Worm (Caenorhabditis elegans) whole organism, early embryonic: ENCODE data around the gene npp-15.

Experiments used
- B0310.2 ChIP-seq: sonication (generic microtip); optimal IDR thresholded peaks from 2 replicates; lab custom pipeline; 2016; ENCODE audit warnings: mild to moderate bottlenecking, missing genetic modification characterization, missing compliant biosample characterization
- F13C5.2 ChIP-seq: sonication (generic microtip); optimal IDR thresholded peaks from 2 replicates; lab custom pipeline; 2017; ENCODE audit warnings: mild to moderate bottlenecking, missing genetic modification characterization, inconsistent platforms, missing compliant biosample characterization
- aly-1 ChIP-seq: sonication (generic microtip); optimal IDR thresholded peaks from 2 replicates; lab custom pipeline; 2016; ENCODE audit warnings: missing genetic modification characterization, missing compliant biosample characterization
- ama-1 ChIP-seq: fragments of 150-350 bp; optimal IDR thresholded peaks from 2 replicates; lab custom pipeline; 2014
- ceh-13 ChIP-seq: fragments of 200-800 bp; sonication (Bioruptor generic); optimal IDR thresholded peaks from 2 replicates; lab custom pipeline; 2018; ENCODE audit warnings: mild to moderate bottlenecking, missing genetic modification characterization, missing compliant biosample characterization
- ceh-36 ChIP-seq: sonication (generic microtip); optimal IDR thresholded peaks from 2 replicates; lab custom pipeline; 2016; ENCODE audit warnings: missing genetic modification characterization, inconsistent platforms, missing compliant biosample characterization
- ets-7 ChIP-seq: sonication (generic microtip); optimal IDR thresholded peaks from 2 replicates; lab custom pipeline; 2016; ENCODE audit warnings: missing genotype, missing genetic modification characterization, missing compliant biosample characterization
- flt-1 ChIP-seq: fragments of 200-800 bp; sonication (Bioruptor generic); IDR thresholded peaks from 2 replicates; pipeline ENCODE4 v1.3.6; 2022; ENCODE audit warnings: missing genetic modification characterization, missing compliant biosample characterization
- hmbx-1 ChIP-seq: sonication (generic microtip); optimal IDR thresholded peaks from 2 replicates; lab custom pipeline; 2016; ENCODE audit warnings: mild to moderate bottlenecking, missing genetic modification characterization, missing compliant biosample characterization
- hmg-4 ChIP-seq: fragments of 200-800 bp; sonication (Bioruptor generic); optimal IDR thresholded peaks from 2 replicates; lab custom pipeline; 2018; ENCODE audit warnings: mild to moderate bottlenecking, missing genetic modification characterization, missing compliant biosample characterization
- hnd-1 ChIP-seq: sonication (generic microtip); optimal IDR thresholded peaks from 2 replicates; lab custom pipeline; 2016; ENCODE audit warnings: missing genetic modification characterization, missing compliant biosample characterization
- pes-1 ChIP-seq: fragments of 200-800 bp; sonication (Bioruptor generic); IDR thresholded peaks from 2 replicates; pipeline ENCODE4 v1.3.6; 2022; ENCODE audit warnings: missing genetic modification reagents, missing genetic modification characterization, missing compliant biosample characterization
- scrt-1 ChIP-seq: fragments of 200-800 bp; sonication (Bioruptor generic); IDR thresholded peaks from 2 replicates; pipeline ENCODE4 v1.3.6; 2022; ENCODE audit warnings: missing genetic modification characterization, missing compliant biosample characterization
- sea-1 ChIP-seq: fragments of 200-800 bp; sonication (Bioruptor generic); conservative IDR thresholded peaks from 2 replicates; pipeline ENCODE4 v1.3.6; 2022; ENCODE audit warnings: missing genetic modification characterization, missing compliant biosample characterization
- tbx-11 ChIP-seq: fragments of 200-800 bp; sonication (Bioruptor generic); IDR thresholded peaks from 2 replicates; pipeline ENCODE4 v1.3.6; 2022; ENCODE audit warnings: missing genetic modification characterization, missing compliant biosample characterization
- tbx-37 ChIP-seq: fragments of 200-800 bp; sonication (Bioruptor generic); conservative IDR thresholded peaks from 2 replicates; pipeline ENCODE4 v1.3.6; 2022; ENCODE audit warnings: missing genetic modification reagents, missing genetic modification characterization, missing compliant biosample characterization
- tra-4 ChIP-seq: sonication (generic microtip); optimal IDR thresholded peaks from 2 replicates; lab custom pipeline; 2017; ENCODE audit warnings: missing genetic modification characterization, missing compliant biosample characterization

Gene npp-15

ce11 chrIII:7909263-7909662 lies 19.6 kb upstream of the npp-15 start, which contains the start of gene ZK688.1:
TSS of gene ZK688.1 (plus strand) at chrIII:7909563.
- no peak for TF ChIP-seq hmbx-1
- no peak for TF ChIP-seq ama-1 (lab: Kevin White, UChicago)
- no peak for TF ChIP-seq hnd-1
- TF ChIP-seq pes-1 (GFP tag; lab: Robert Waterston, UW): no peak
- no peak for TF ChIP-seq hmg-4 (GFP tag; lab: Kevin White, UChicago)

- TF ChIP-seq pes-1 (GFP tag; lab: Robert Waterston, UW) (no peak), aly-1 (tag; lab: Kevin White, UChicago) (no peak), tra-4 (tag; lab: Kevin White, UChicago) (no peak), ceh-36 (tag; lab: Kevin White, UChicago) (no peak), ets-7 (tag; lab: Kevin White, UChicago) (no peak), ama-1 (lab: Kevin White, UChicago) (no peak), tbx-11 (GFP tag; lab: Robert Waterston, UW) (no peak)
Measured at ce11 chrIII:7911621-7912020, 17.2 kb upstream of the npp-15 start, which contains the start of gene ZK688.7. TSS of gene ZK688.7 (minus strand) at chrIII:7911634.

DNA sequence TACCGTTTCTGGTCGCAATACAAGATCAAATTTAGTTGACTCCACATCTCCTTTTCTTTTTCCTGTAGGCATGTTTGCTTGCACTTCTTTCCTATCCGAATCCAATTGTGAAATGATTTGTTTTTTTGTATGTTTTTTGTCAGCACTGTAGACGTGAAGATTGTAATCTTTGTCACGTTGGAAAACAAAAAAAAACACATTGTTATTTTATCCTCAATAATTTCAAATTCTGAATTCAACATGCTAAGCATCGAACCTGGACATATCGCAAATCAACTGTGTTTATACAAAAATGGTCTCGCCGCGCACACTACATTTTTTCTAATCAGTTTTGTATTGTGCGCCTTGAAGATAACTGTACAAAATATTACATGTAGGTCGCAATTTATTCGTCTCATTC lies 15.4 kb upstream of the npp-15 start, which contains the start of gene ZK688.12:
Gene ZK688.12 (minus strand): TSS at position 101 of the 400 bp plus-strand sequence.
- TF ChIP-seq aly-1 (tag; lab: Kevin White, UChicago) (no peak), ceh-13 (GFP tag; lab: Kevin White, UChicago) (no peak), flt-1 (GFP tag; lab: Robert Waterston, UW) (no peak), ama-1 (lab: Kevin White, UChicago) (no peak), tbx-11 (GFP tag; lab: Robert Waterston, UW) (no peak), B0310.2 (tag; lab: Kevin White, UChicago) (no peak), ets-7 (tag; lab: Kevin White, UChicago) (no peak), scrt-1 (no peak), F13C5.2 (tag; lab: Kevin White, UChicago) (no peak), pes-1 (GFP tag; lab: Robert Waterston, UW) (no peak), tbx-37 (GFP tag; lab: Robert Waterston, UW) (no peak), hmbx-1 (no peak), hmg-4 (GFP tag; lab: Kevin White, UChicago) (no peak), ceh-36 (tag; lab: Kevin White, UChicago) (no peak), tra-4 (tag; lab: Kevin White, UChicago) (no peak), hnd-1 (no peak), sea-1 (GFP tag; lab: Robert Waterston, UW) (no peak)

ce11 chrIII:7917667-7918066 lies 11.2 kb upstream of the npp-15 start, which contains the start of gene gly-3:
TSS of gene gly-3 (minus strand) at chrIII:7917767.
- no peak for TF ChIP-seq hnd-1
- TF ChIP-seq ets-7 (tag; lab: Kevin White, UChicago): no peak
- TF ChIP-seq pes-1 (GFP tag; lab: Robert Waterston, UW): no peak
- no peak for TF ChIP-seq hmg-4 (GFP tag; lab: Kevin White, UChicago)
- TF ChIP-seq B0310.2 (tag; lab: Kevin White, UChicago): no peak
- no peak for TF ChIP-seq aly-1 (tag; lab: Kevin White, UChicago)
- no peak for TF ChIP-seq flt-1 (GFP tag; lab: Robert Waterston, UW)
- TF ChIP-seq ceh-36 (tag; lab: Kevin White, UChicago): no peak
- TF ChIP-seq sea-1 (GFP tag; lab: Robert Waterston, UW): no peak
- TF ChIP-seq hmbx-1: no peak
- no peak for TF ChIP-seq tbx-11 (GFP tag; lab: Robert Waterston, UW)
- TF ChIP-seq ceh-13 (GFP tag; lab: Kevin White, UChicago): no peak
- no peak for TF ChIP-seq ama-1 (lab: Kevin White, UChicago)
- TF ChIP-seq tra-4 (tag; lab: Kevin White, UChicago): no peak
- TF ChIP-seq tbx-37 (GFP tag; lab: Robert Waterston, UW): no peak
- no peak for TF ChIP-seq scrt-1
- no peak for TF ChIP-seq F13C5.2 (tag; lab: Kevin White, UChicago)

DNA sequence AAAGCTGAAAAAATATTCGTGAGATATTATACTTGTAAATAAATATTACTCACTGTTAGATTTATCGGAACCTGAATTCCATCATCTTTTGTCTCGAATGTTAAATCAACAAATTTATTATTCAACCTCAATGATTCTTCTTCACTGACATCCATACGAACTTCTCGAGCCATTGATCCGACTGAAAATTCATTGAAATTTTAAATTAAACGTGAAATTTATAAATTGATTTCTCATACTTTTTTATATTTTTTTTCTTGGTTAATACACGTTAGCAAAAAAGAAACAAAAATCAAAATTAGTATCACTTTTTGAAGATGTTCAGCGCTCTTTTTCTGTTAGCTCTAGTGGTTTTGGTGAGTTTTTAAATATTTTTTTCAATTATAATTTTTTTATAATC lies 9.0 kb upstream of the npp-15 start, which contains the start of gene C29E4.14:
Gene C29E4.14 (plus strand): TSS at position 301 of the 400 bp plus-strand sequence.
- TF ChIP-seq hmbx-1 (no peak), ceh-13 (GFP tag; lab: Kevin White, UChicago) (no peak), sea-1 (GFP tag; lab: Robert Waterston, UW) (no peak), scrt-1 (no peak), flt-1 (GFP tag; lab: Robert Waterston, UW) (no peak), B0310.2 (tag; lab: Kevin White, UChicago) (no peak), ceh-36 (tag; lab: Kevin White, UChicago) (no peak), hnd-1 (no peak), tbx-37 (GFP tag; lab: Robert Waterston, UW) (no peak), ama-1 (lab: Kevin White, UChicago) (no peak), tra-4 (tag; lab: Kevin White, UChicago) (no peak), aly-1 (tag; lab: Kevin White, UChicago) (no peak)

- TF ChIP-seq ceh-36 (tag; lab: Kevin White, UChicago): no peak
- no peak for TF ChIP-seq ceh-13 (GFP tag; lab: Kevin White, UChicago)
- no peak for TF ChIP-seq B0310.2 (tag; lab: Kevin White, UChicago)
- TF ChIP-seq ets-7 (tag; lab: Kevin White, UChicago): no peak
- no peak for TF ChIP-seq F13C5.2 (tag; lab: Kevin White, UChicago)
- TF ChIP-seq scrt-1: no peak
- TF ChIP-seq tbx-37 (GFP tag; lab: Robert Waterston, UW): no peak
- no peak for TF ChIP-seq hnd-1
- no peak for TF ChIP-seq hmg-4 (GFP tag; lab: Kevin White, UChicago)
- no peak for TF ChIP-seq ama-1 (lab: Kevin White, UChicago)
- no peak for TF ChIP-seq flt-1 (GFP tag; lab: Robert Waterston, UW)
- no peak for TF ChIP-seq sea-1 (GFP tag; lab: Robert Waterston, UW)
- no peak for TF ChIP-seq hmbx-1
- TF ChIP-seq tra-4 (tag; lab: Kevin White, UChicago): no peak
- no peak for TF ChIP-seq pes-1 (GFP tag; lab: Robert Waterston, UW)
- TF ChIP-seq aly-1 (tag; lab: Kevin White, UChicago): no peak
- TF ChIP-seq tbx-11 (GFP tag; lab: Robert Waterston, UW): no peak
Measured at ce11 chrIII:7922207-7922606, 6.6 kb upstream of the npp-15 start, which contains the start of gene C29E4.17. TSS of gene C29E4.17 (plus strand) at chrIII:7922507.
